Fruit fly (Drosophila melanogaster): ENCODE measurements around the gene NijA.

Gene NijA

DNA sequence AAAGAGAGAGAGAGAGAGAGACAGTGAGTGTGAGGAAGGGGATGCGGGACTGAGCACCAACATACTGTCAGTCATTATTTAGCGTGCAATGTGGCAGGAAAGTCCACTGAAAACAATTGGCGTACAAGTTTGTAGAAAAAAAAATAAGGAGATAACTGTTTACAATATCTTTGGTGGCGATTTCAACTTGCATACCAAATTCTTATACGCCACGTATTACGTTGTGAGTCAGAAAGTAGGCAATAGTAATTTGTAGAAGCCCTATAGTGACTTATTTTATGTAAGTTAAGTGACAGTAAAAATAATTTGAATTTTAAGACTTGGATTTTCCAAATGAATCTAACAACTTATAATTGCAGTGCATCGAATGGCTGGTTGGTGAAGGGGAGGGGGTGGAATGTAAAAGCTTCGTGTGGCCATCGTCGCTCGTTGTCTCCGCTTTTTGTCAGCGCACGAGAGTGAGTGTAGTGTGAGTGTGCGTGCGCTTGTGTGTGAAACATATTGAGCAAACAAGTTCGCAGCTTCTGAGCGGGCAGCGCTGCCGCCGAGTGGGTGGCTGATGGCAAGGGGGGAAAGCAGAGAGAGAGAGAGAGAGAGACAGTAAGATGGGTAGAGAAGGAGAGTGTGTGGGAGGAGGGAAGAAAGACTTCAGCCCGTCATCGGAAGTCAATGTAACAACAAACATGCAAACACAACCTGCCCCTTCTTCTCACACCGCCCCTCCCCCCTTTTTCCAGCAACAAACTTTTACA, 43.2 kb upstream of the NijA start (continued):
- TF ChIP-seq CG17612 (GFP tag; IDR thresholded peaks at IDR 0.05) (peak; percentile 90), CG1024 (GFP tag; IDR thresholded peaks at IDR 0.05) (peak; percentile 77), shn (GFP tag; optimal IDR thresholded peaks at IDR 0.05) (peak; percentile 89), fd96Cb (tag; optimal IDR thresholded peaks at IDR 0.05) (peak; percentile 96), slp2 (GFP tag; optimal IDR thresholded peaks at IDR 0.05) (peak; percentile 98), nerfin-1 (tag; optimal IDR thresholded peaks at IDR 0.05) (peak; percentile 87), Ptx1 (GFP tag; IDR thresholded peaks at IDR 0.05) (peak; percentile 98), CG1832 (GFP tag; optimal IDR thresholded peaks at IDR 0.05) (peak; percentile 73), CG8944 (GFP tag; optimal IDR thresholded peaks at IDR 0.05) (peak; percentile 85), CG12299 (tag; optimal IDR thresholded peaks at IDR 0.05) (peak; percentile 50), Ets65A (GFP tag) (peak; percentile 99), CG6254 (GFP tag; optimal IDR thresholded peaks at IDR 0.05) (peak; percentile 88), sug (tag; optimal IDR thresholded peaks at IDR 0.05) (peak; percentile 9), Drgx (GFP tag; IDR thresholded peaks at IDR 0.05) (peak; percentile 95), h (optimal IDR thresholded peaks at IDR 0.05) (no peak), nerfin-2 (GFP tag; IDR thresholded peaks at IDR 0.05; ENCODE audit: partially characterized antibody) (no peak), dan (GFP tag; IDR thresholded peaks at IDR 0.05) (peak; percentile 52), Taf1 (GFP tag; IDR thresholded peaks at IDR 0.05) (peak; percentile 85), GATAe (GFP tag; conservative IDR thresholded peaks at IDR 0.05) (peak; percentile 79), ATbp (GFP tag; optimal IDR thresholded peaks at IDR 0.05) (peak; percentile 88), CG17802 (tag; optimal IDR thresholded peaks at IDR 0.05) (peak; percentile 64), CG1233 (GFP tag; optimal IDR thresholded peaks at IDR 0.05) (peak; percentile 82), nau (GFP tag; optimal IDR thresholded peaks at IDR 0.05) (peak; percentile 95), CG18599 (GFP tag; optimal IDR thresholded peaks at IDR 0.05) (peak; percentile 98), HLH3B (GFP tag; IDR thresholded peaks at IDR 0.05) (peak; percentile 94), CG4707 (GFP tag; optimal IDR thresholded peaks at IDR 0.05) (peak; percentile 24), CG33213 (GFP tag; optimal IDR thresholded peaks at IDR 0.05) (peak; percentile 93), en (GFP tag; optimal IDR thresholded peaks at IDR 0.05) (peak; percentile 83), CG4424 (GFP tag; optimal IDR thresholded peaks at IDR 0.05) (peak; percentile 96), Hr39 (optimal IDR thresholded peaks at IDR 0.05) (no peak), Bgb (GFP tag; IDR thresholded peaks at IDR 0.05; ENCODE audit: partially characterized antibody) (peak; percentile 32; the same call in 1 of the 2 replicates), gce (GFP tag; IDR thresholded peaks at IDR 0.05) (peak; percentile 68; the same call in 1 of the 3 replicates), dm (GFP tag; optimal IDR thresholded peaks at IDR 0.05) (peak; percentile 81), otp (GFP tag; IDR thresholded peaks at IDR 0.05) (peak; percentile 56), ken (GFP tag; IDR thresholded peaks at IDR 0.05) (peak; percentile 80; the same call in 2 of the 3 replicates), Dp (GFP tag; optimal IDR thresholded peaks at IDR 0.05) (no peak), Bdp1 (GFP tag; optimal IDR thresholded peaks at IDR 0.05) (peak; percentile 73), slbo (GFP tag; IDR thresholded peaks at IDR 0.05) (peak; percentile 90), tio (GFP tag; optimal IDR thresholded peaks at IDR 0.05) (peak; percentile 88), CG4854 (GFP tag; optimal IDR thresholded peaks at IDR 0.05) (peak; percentile 93), ttk (GFP tag; IDR thresholded peaks at IDR 0.05) (peak; percentile 85), unc-4 (GFP tag; IDR thresholded peaks at IDR 0.05; ENCODE audit: partially characterized antibody) (0 out of 2 replicates have a peak, but pooled peaks have one; percentile 11), abd-A (tag; optimal IDR thresholded peaks at IDR 0.05) (peak; percentile 88), CG1529 (GFP tag; optimal IDR thresholded peaks at IDR 0.05) (peak; percentile 86), CG10565 (GFP tag; optimal IDR thresholded peaks at IDR 0.05) (peak; percentile 77), CG13624 (GFP tag; optimal IDR thresholded peaks at IDR 0.05) (peak; percentile 95), H15 (GFP tag; IDR thresholded peaks at IDR 0.05) (peak; percentile 95), CG5953 (GFP tag; IDR thresholded peaks at IDR 0.05) (peak; percentile 70; the same call in 1 of the 2 replicates), nom (GFP tag; optimal IDR thresholded peaks at IDR 0.05) (peak; percentile 80), Sox100B (GFP tag; optimal IDR thresholded peaks at IDR 0.05) (peak; percentile 97)
